Fruit fly (Drosophila melanogaster) whole organism: ENCODE results near the gene CG17752.

Experiments used
- CG8478 ChIP-seq: fragments of >200 bp; optimal IDR thresholded peaks from 2 replicates; lab custom pipeline; 2018; ENCODE audit warnings: inconsistent platforms
- Dll ChIP-seq: fragments of >200 bp; optimal IDR thresholded peaks from 2 replicates; lab custom pipeline; 2017
- EcR ChIP-seq, 2 experiments: fragments of >200 bp; optimal IDR thresholded peaks; 2 replicates each; lab custom pipeline; 2017; ENCODE audit warnings: missing biosample characterization in 2 of 2, missing genetic modification characterization in 2 of 2, missing genetic modification reagents in 2 of 2
- pan ChIP-seq: fragments of >200 bp; optimal IDR thresholded peaks from 2 replicates; lab custom pipeline; 2017
- usp ChIP-seq: fragments of >200 bp; optimal IDR thresholded peaks from 2 replicates; lab custom pipeline; 2017; ENCODE audit warnings: missing biosample characterization, missing genetic modification characterization, mixed read lengths

- no peak for TF ChIP-seq usp (GFP tag; lab: Kevin White, UChicago)
- no peak for TF ChIP-seq Dll (lab: Kevin White, UChicago)
- no peak for TF ChIP-seq pan
- no peak for TF ChIP-seq EcR (GFP tag; optimal IDR thresholded peaks at IDR 0.05; lab: Kevin White, UChicago)
- TF ChIP-seq CG8478: no peak
Observed at dm6 chr3R:19606954-19607353, 3.1 kb upstream of the CG17752 start, which contains the start of gene CG17751.
